Fruit fly (Drosophila melanogaster): ENCODE data around the gene CG18404.
A peak's percentile ranks its signal among the peaks of the same experiment; 100 is the strongest.

The CG18404 gene

DNA sequence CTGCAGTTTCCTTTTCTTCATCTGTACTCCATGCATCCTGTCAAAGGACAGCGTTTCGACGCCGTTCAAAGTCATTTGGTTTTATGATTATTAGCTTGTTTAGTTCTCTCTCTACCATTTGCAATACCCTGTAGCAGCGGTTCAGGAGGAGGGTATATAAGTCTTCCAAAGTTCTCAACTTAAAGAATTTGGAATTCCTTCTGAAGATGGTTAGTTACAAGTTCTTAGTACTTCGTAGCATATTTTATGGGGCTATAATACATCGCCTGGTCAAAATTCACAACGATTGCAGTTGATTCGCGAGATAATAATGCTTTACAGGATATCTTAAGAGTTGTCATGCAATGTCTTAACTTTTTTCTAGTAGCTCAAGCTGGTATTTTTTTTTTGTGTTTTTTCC is 33.4 kb downstream of the CG18404 start:
- TF ChIP-seq ovo (GFP tag; optimal IDR thresholded peaks at IDR 0.05): no peak
- TF ChIP-seq CG1620 (GFP tag; optimal IDR thresholded peaks at IDR 0.05): no peak
- no peak for TF ChIP-seq kay (GFP tag; ENCODE audit: borderline replicate concordance)
- TF ChIP-seq CG7045 (GFP tag; optimal IDR thresholded peaks at IDR 0.05): no peak
- TF ChIP-seq Crg-1 (GFP tag; optimal IDR thresholded peaks at IDR 0.05): no peak
- no peak for TF ChIP-seq pad (GFP tag; optimal IDR thresholded peaks at IDR 0.05)
- TF ChIP-seq cnc (optimal IDR thresholded peaks at IDR 0.05): no peak
- no peak for TF ChIP-seq CG12768 (GFP tag; optimal IDR thresholded peaks at IDR 0.05)
- TF ChIP-seq CG33017 (tag; optimal IDR thresholded peaks at IDR 0.05): no peak
- TF ChIP-seq CG7101 (tag; optimal IDR thresholded peaks at IDR 0.05): no peak
- TF ChIP-seq Mnt (GFP tag; optimal IDR thresholded peaks at IDR 0.05): no peak
- no peak for TF ChIP-seq bab1 (GFP tag; optimal IDR thresholded peaks at IDR 0.05)
- TF ChIP-seq cic (GFP tag; optimal IDR thresholded peaks at IDR 0.05): no peak

DNA sequence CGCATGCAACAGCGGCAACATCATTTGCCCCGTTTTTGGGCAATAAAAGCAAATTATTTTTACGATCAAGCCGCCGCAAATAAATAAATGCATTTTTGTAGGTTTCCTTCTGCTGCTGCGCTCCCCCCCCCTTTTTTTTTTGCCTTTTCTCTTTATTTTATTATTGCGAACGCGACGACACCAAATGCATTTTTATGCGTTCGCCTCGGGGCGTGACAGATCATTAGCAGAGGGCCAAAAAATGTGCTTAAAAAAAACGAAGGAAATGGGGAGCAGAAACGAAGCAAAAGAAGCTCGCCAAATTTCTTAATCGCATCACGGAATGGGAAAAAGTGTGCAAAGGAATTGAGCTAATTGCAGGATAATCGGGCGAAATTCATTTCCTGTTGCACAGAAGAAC is 34.4 kb downstream of the CG18404 start:
- TF ChIP-seq CG7101 (tag; optimal IDR thresholded peaks at IDR 0.05): no peak
- TF ChIP-seq CG11617 (GFP tag; optimal IDR thresholded peaks at IDR 0.05): no peak

DNA sequence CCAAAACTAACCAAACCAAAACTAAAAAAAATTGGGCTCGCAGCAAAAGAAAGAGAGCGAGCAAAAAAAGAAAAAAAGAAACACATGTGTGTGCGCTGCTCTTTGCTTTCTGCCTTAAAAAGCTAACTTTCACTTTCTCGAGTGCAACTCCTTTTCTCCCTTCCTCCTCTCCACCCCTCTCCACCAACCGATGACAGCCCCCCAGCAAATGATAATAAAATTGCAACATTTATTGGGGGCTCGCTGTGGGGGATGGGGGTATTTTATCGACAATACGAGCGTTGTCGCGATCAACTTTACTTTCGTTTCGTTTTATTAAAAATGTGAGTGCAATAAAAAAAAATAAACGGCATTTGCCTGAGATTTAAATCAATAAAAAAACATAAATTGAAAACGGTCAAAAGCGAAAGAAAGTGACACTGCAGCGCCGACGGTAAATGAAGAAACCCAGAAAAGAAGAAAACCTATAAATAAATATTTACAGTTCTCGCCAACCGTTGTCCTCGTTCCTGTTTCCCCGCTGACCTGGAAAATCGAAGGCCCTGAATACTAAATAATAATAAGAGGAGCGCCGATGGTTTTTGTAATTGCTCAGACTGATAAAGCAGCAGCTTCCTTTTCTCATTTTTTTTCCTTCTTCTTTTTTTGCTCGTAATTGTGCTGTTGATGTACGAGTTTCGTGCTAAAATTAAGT is 35.5 kb downstream of the CG18404 start:
- TF ChIP-seq kay (GFP tag; ENCODE audit: borderline replicate concordance) (peak; percentile 0), CG1620 (GFP tag; optimal IDR thresholded peaks at IDR 0.05) (no peak), CG14711 (tag; optimal IDR thresholded peaks at IDR 0.05) (no peak), pad (GFP tag; optimal IDR thresholded peaks at IDR 0.05) (no peak)

DNA sequence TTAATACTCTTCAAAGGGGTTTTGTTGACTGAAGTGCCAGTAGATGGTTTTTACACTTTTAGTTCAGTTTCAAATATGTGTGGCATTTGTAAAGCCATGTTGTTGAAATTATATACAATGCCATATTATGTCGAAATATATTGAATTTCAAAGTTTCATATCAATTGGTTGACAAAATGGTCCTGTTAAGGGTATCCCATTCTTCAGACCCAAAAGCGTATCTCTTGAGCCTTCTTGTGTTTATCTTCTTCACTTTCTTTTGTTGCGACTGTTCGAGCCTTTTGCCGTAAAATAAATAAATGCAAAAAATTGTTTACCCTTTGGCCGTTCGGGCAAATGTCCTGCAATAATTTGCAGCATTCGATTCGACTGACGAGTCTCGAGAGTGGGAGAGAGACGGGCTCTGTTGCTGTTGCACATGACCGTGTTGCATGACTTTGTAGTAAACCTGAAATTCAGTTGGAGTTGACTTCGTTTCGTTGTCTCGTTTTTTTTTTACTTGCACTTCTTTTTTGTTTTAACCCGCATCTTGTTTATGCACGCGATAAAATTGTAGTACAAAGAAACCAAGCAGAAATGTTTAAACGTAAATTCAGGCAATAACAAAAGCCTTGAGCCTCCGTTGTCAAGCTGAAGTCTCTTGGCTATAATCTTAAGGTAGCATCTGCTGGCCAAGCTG is 36.2 kb downstream of the CG18404 start:
- TF ChIP-seq CG5204 (GFP tag; optimal IDR thresholded peaks at IDR 0.05): no peak
- no peak for TF ChIP-seq CG12768 (GFP tag; optimal IDR thresholded peaks at IDR 0.05)
- TF ChIP-seq bab1 (GFP tag; optimal IDR thresholded peaks at IDR 0.05): no peak
- TF ChIP-seq CG14711 (tag; optimal IDR thresholded peaks at IDR 0.05): no peak
- TF ChIP-seq CG33017 (tag; optimal IDR thresholded peaks at IDR 0.05): no peak
- no peak for TF ChIP-seq pad (GFP tag; optimal IDR thresholded peaks at IDR 0.05)
- TF ChIP-seq Clk (GFP tag; optimal IDR thresholded peaks at IDR 0.05): no peak
- TF ChIP-seq CG7101 (tag; optimal IDR thresholded peaks at IDR 0.05): no peak
- TF ChIP-seq Mnt (GFP tag; optimal IDR thresholded peaks at IDR 0.05): no peak
- TF ChIP-seq ovo (GFP tag; optimal IDR thresholded peaks at IDR 0.05): no peak
- TF ChIP-seq CG1620 (GFP tag; optimal IDR thresholded peaks at IDR 0.05): no peak
- no peak for TF ChIP-seq CG11617 (GFP tag; optimal IDR thresholded peaks at IDR 0.05)
- no peak for TF ChIP-seq CG7045 (GFP tag; optimal IDR thresholded peaks at IDR 0.05)
- no peak for TF ChIP-seq tj (GFP tag; optimal IDR thresholded peaks at IDR 0.05)

DNA sequence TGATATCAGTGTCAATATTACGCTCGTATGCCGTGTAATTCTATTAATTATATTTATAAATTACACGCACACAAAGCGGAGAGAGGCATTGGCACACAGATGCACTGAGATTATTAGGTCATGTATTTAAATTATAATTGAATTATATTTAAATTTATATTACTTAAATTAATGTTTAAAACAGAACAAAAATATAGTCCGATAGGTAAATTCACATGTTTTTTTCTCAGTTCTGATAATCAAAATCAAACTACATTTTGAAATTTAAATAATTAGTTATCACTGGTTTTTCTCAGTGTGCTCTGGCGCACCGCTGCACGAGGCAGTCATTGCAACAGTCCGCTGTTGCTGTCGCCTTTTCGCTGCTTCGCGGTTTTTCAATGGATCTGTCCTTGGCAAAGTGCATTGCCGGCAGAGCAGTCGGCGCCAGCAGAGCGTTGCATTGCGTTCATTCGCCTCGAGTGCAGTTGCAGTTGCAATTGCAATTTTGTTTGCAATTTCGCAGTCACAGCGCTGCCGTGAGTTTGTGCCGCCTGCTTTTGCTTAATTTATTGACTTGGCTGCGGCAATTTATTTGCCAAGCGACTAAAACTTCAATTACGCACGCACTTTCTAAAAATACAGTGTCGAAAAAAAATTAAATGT is 40.6 kb downstream of the CG18404 start:
- peak; percentile 80 for TF ChIP-seq CG7045 (GFP tag; optimal IDR thresholded peaks at IDR 0.05)
- TF ChIP-seq tj (GFP tag; optimal IDR thresholded peaks at IDR 0.05): peak; percentile 65
- peak; percentile 1 for TF ChIP-seq toe (GFP tag; optimal IDR thresholded peaks at IDR 0.05)
- peak; percentile 79 for TF ChIP-seq CG33017 (tag; optimal IDR thresholded peaks at IDR 0.05)
- TF ChIP-seq Hr96 (GFP tag; optimal IDR thresholded peaks at IDR 0.05): no peak
- peak; percentile 68 for TF ChIP-seq CG14711 (tag; optimal IDR thresholded peaks at IDR 0.05)
- TF ChIP-seq Clk (GFP tag; optimal IDR thresholded peaks at IDR 0.05): peak; percentile 32
- no peak for TF ChIP-seq CG5204 (GFP tag; optimal IDR thresholded peaks at IDR 0.05)
- no peak for TF ChIP-seq CG1620 (GFP tag; optimal IDR thresholded peaks at IDR 0.05)
- TF ChIP-seq cic (GFP tag; optimal IDR thresholded peaks at IDR 0.05): no peak
- peak; percentile 74 for TF ChIP-seq CG7101 (tag; optimal IDR thresholded peaks at IDR 0.05)
- peak; percentile 3 for TF ChIP-seq pad (GFP tag; optimal IDR thresholded peaks at IDR 0.05)
- TF ChIP-seq CG12768 (GFP tag; optimal IDR thresholded peaks at IDR 0.05): peak; percentile 71
- TF ChIP-seq Crg-1 (GFP tag; optimal IDR thresholded peaks at IDR 0.05): no peak
- TF ChIP-seq CG11617 (GFP tag; optimal IDR thresholded peaks at IDR 0.05): peak; percentile 81
- TF ChIP-seq bab1 (GFP tag; optimal IDR thresholded peaks at IDR 0.05): peak; percentile 18
- TF ChIP-seq kay (GFP tag; ENCODE audit: borderline replicate concordance): peak; percentile 57
- TF ChIP-seq Mnt (GFP tag; optimal IDR thresholded peaks at IDR 0.05): no peak

DNA sequence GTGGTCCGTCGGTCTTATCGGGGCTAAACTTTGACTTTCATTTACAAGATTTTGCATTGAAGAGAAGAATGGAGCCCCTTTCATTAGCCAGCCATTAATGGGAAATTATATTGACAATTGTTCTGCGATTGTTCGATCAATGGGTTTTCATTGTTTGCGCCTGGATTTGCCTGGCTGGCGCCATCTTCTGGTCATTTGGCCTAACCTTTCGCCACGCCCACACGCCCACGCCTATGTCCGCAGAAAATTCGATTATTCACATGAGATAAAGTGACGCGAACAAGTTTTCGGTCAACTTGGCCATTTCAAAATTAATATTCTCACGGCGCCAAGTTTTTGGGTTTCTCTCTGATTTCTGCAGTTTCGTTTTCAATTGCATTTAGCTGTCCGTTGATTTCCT is 41.6 kb downstream of the CG18404 start:
- no peak for TF ChIP-seq pad (GFP tag; optimal IDR thresholded peaks at IDR 0.05)

DNA sequence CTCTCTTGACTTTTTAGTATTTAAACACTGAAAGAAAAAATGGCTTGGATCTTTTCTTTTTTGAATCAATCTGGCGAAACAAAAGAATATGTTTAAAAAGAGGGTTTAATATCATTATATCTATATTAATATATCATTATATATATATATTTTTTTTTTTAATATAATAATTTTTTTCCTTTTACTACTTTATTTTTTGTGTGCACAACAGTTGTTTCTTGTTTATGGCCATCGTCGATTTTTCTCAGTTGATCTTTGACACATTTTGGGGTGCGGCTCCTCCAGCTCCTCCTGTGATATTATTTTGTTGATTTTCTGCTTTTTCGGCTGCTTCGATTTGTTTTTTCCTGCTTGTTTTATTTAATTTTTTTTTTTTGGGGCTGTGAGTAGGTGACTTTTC is 42.0 kb downstream of the CG18404 start:
- TF ChIP-seq CG5204 (GFP tag; optimal IDR thresholded peaks at IDR 0.05) (no peak), CG33017 (tag; optimal IDR thresholded peaks at IDR 0.05) (no peak), bab1 (GFP tag; optimal IDR thresholded peaks at IDR 0.05) (no peak), kay (GFP tag; ENCODE audit: borderline replicate concordance) (no peak), pad (GFP tag; optimal IDR thresholded peaks at IDR 0.05) (no peak), cnc (optimal IDR thresholded peaks at IDR 0.05) (no peak), Hr96 (GFP tag; optimal IDR thresholded peaks at IDR 0.05) (no peak)

Data from whole organism, adult.